Worm (Caenorhabditis elegans) whole organism, L2 larva: ENCODE results near the gene srd-39.

Source experiments
- C34F6.9 ChIP-seq: fragments of 150-350 bp; optimal IDR thresholded peaks from 2 replicates; lab custom pipeline; 2014; ENCODE audit warnings: missing biosample characterization, missing genetic modification characterization
- F13H6.1 ChIP-seq: sonication (generic microtip); optimal IDR thresholded peaks from 2 replicates; lab custom pipeline; 2016; ENCODE audit warnings: missing genetic modification characterization, missing compliant biosample characterization
- R02D3.7 ChIP-seq: fragments of 150-350 bp; optimal IDR thresholded peaks from 2 replicates; lab custom pipeline; 2014; ENCODE audit warnings: missing biosample characterization, missing genetic modification characterization
- ZK546.5 ChIP-seq: sonication (generic microtip); optimal IDR thresholded peaks from 2 replicates; lab custom pipeline; 2017; ENCODE audit warnings: missing biosample characterization, missing genetic modification characterization
- alr-1 ChIP-seq: fragments of 150-350 bp; optimal IDR thresholded peaks from 2 replicates; lab custom pipeline; 2014; ENCODE audit warnings: missing biosample characterization, missing genetic modification characterization
- ama-1 ChIP-seq: fragments of 150-350 bp; optimal IDR thresholded peaks from 2 replicates; lab custom pipeline; 2018; ENCODE audit warnings: inconsistent platforms
- blmp-1 ChIP-seq: sonication (generic microtip); optimal IDR thresholded peaks from 2 replicates; lab custom pipeline; 2017; ENCODE audit warnings: missing genetic modification characterization, mild to moderate bottlenecking, missing compliant biosample characterization, antibody characterized with exemption, moderate library complexity; ENCODE audit not compliant: insufficient read depth
- dmd-4 ChIP-seq: sonication (generic microtip); optimal IDR thresholded peaks from 2 replicates; lab custom pipeline; 2017; ENCODE audit warnings: missing biosample characterization, missing genetic modification characterization
- egl-27 ChIP-seq: sonication (generic microtip); optimal IDR thresholded peaks from 3 replicates; lab custom pipeline; 2017; ENCODE audit warnings: missing biosample characterization, missing genetic modification reagents, missing genetic modification characterization
- elt-1 ChIP-seq: fragments of 150-350 bp; optimal IDR thresholded peaks from 2 replicates; lab custom pipeline; 2014; ENCODE audit warnings: missing biosample characterization, missing genetic modification characterization
- elt-3 ChIP-seq: sonication (generic microtip); optimal IDR thresholded peaks from 2 replicates; lab custom pipeline; 2017; ENCODE audit warnings: missing biosample characterization, missing genetic modification characterization
- fos-1 ChIP-seq: fragments of 150-350 bp; optimal IDR thresholded peaks from 2 replicates; lab custom pipeline; 2014; ENCODE audit warnings: missing biosample characterization, missing genetic modification characterization
- lin-11 ChIP-seq: fragments of 150-350 bp; sonication (generic microtip); optimal IDR thresholded peaks from 2 replicates; lab custom pipeline; 2014; ENCODE audit warnings: missing biosample characterization, missing genetic modification characterization, inconsistent platforms, mixed read lengths
- lin-13 ChIP-seq: fragments of 150-350 bp; optimal IDR thresholded peaks from 2 replicates; lab custom pipeline; 2014; ENCODE audit warnings: missing biosample characterization, missing genetic modification reagents, missing genetic modification characterization
- lin-39 ChIP-seq: fragments of 150-350 bp; optimal IDR thresholded peaks from 2 replicates; lab custom pipeline; 2014; ENCODE audit warnings: missing biosample characterization, missing genetic modification reagents, missing genetic modification characterization
- lsy-2 ChIP-seq, 2 experiments: fragments of 150-350 bp in 1 of 2; sonication (generic microtip) in 1 of 2; optimal IDR thresholded peaks; 2 replicates each; lab custom pipeline; 2014 to 2017; ENCODE audit warnings: missing biosample characterization in 2 of 2, missing genetic modification characterization in 2 of 2
- mab-5 ChIP-seq: fragments of 150-350 bp; optimal IDR thresholded peaks from 2 replicates; lab custom pipeline; 2014; ENCODE audit warnings: missing biosample characterization, missing genetic modification characterization
- mbf-1 ChIP-seq: sonication (generic microtip); optimal IDR thresholded peaks from 2 replicates; lab custom pipeline; 2017; ENCODE audit warnings: missing biosample characterization, missing genetic modification characterization
- nhr-10 ChIP-seq: sonication (generic microtip); optimal IDR thresholded peaks from 2 replicates; lab custom pipeline; 2017; ENCODE audit warnings: missing biosample characterization, missing genetic modification characterization
- nhr-11 ChIP-seq: fragments of 150-350 bp; optimal IDR thresholded peaks from 2 replicates; lab custom pipeline; 2014; ENCODE audit warnings: missing biosample characterization, missing genetic modification characterization
- nhr-129 ChIP-seq: fragments of 150-350 bp; optimal IDR thresholded peaks from 2 replicates; lab custom pipeline; 2014; ENCODE audit warnings: missing biosample characterization, missing genetic modification characterization
- nhr-21 ChIP-seq: fragments of 150-350 bp; optimal IDR thresholded peaks from 2 replicates; lab custom pipeline; 2014; ENCODE audit warnings: missing biosample characterization, missing genetic modification characterization
- nhr-23 ChIP-seq: fragments of 150-350 bp; optimal IDR thresholded peaks from 2 replicates; lab custom pipeline; 2014; ENCODE audit warnings: missing biosample characterization, missing genetic modification reagents, missing genetic modification characterization
- nhr-237 ChIP-seq: fragments of 150-350 bp; optimal IDR thresholded peaks from 2 replicates; lab custom pipeline; 2014; ENCODE audit warnings: missing biosample characterization, missing genetic modification characterization
- nhr-25 ChIP-seq: fragments of 150-350 bp; sonication (generic microtip); optimal IDR thresholded peaks from 3 replicates; lab custom pipeline; 2014; ENCODE audit warnings: missing biosample characterization, missing genetic modification characterization
- nhr-6 ChIP-seq: fragments of 150-350 bp; optimal IDR thresholded peaks from 2 replicates; lab custom pipeline; 2014; ENCODE audit warnings: missing biosample characterization, missing genetic modification characterization
- peb-1 ChIP-seq: fragments of 150-350 bp; optimal IDR thresholded peaks from 2 replicates; lab custom pipeline; 2014; ENCODE audit warnings: missing biosample characterization, missing genetic modification characterization
- sem-4 ChIP-seq: fragments of 150-350 bp; optimal IDR thresholded peaks from 2 replicates; lab custom pipeline; 2014; ENCODE audit warnings: missing biosample characterization, missing genetic modification reagents, missing genetic modification characterization
- skn-1 ChIP-seq: sonication (generic microtip); optimal IDR thresholded peaks from 2 replicates; lab custom pipeline; 2017; ENCODE audit warnings: missing biosample characterization, missing genetic modification characterization
- snpc-4 ChIP-seq: fragments of 150-350 bp; optimal IDR thresholded peaks from 2 replicates; lab custom pipeline; 2014; ENCODE audit warnings: missing biosample characterization, missing genetic modification characterization
- unc-55 ChIP-seq: fragments of 150-350 bp; sonication (generic microtip); optimal IDR thresholded peaks from 3 replicates; lab custom pipeline; 2014; ENCODE audit warnings: missing biosample characterization, missing genetic modification reagents, missing genetic modification characterization
- zag-1 ChIP-seq: fragments of 150-350 bp; optimal IDR thresholded peaks from 2 replicates; lab custom pipeline; 2014; ENCODE audit warnings: missing biosample characterization, missing genetic modification characterization
- ztf-11 ChIP-seq: sonication (generic microtip); optimal IDR thresholded peaks from 2 replicates; lab custom pipeline; 2017; ENCODE audit warnings: missing biosample characterization, missing genetic modification characterization
- ztf-4 ChIP-seq: fragments of 150-350 bp; optimal IDR thresholded peaks from 2 replicates; lab custom pipeline; 2014; ENCODE audit warnings: missing biosample characterization, missing genetic modification characterization

The srd-39 gene

DNA sequence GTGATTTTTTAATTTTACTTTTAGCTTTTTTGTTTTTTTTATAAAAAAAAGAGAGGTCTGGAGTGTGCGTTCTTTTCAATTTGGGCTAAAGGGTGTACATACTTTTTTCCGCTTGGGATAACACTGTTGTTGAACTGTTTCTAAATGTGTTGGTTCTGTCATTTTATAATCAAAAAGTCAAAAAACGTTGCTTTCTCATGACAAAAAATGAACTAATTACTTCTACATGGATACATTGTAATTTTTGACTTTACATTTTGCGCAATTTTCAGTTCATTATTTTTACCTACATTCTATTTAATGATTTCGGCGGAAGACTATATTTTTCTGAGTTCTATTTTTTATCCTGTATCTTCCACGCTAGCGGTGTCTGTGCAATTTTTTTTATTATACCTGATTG, 8.9 kb downstream of the srd-39 start, which contains the start of gene srd-38:
Gene srd-38, plus strand, starts transcription at position 301 of the 400 bp plus-strand sequence.
- TF ChIP-seq ztf-11 (tag; lab: Kevin White, UChicago) = no peak
- TF ChIP-seq lsy-2 (tag; optimal IDR thresholded peaks at IDR 0.05; lab: Kevin White, UChicago) = no peak
- no peak for TF ChIP-seq alr-1 (tag; lab: Kevin White, UChicago)
- TF ChIP-seq ZK546.5 (tag; lab: Kevin White, UChicago) = no peak
- no peak for TF ChIP-seq lin-13 (GFP tag; lab: Kevin White, UChicago)
- TF ChIP-seq elt-1 (tag; lab: Kevin White, UChicago) = no peak
- no peak for TF ChIP-seq elt-3 (tag; lab: Kevin White, UChicago)
- TF ChIP-seq ztf-4 = no peak
- no peak for TF ChIP-seq lin-11
- TF ChIP-seq nhr-23 (tag; lab: Kevin White, UChicago) = no peak
- no peak for TF ChIP-seq nhr-6 (tag; lab: Kevin White, UChicago)
- TF ChIP-seq nhr-237 = no peak

DNA sequence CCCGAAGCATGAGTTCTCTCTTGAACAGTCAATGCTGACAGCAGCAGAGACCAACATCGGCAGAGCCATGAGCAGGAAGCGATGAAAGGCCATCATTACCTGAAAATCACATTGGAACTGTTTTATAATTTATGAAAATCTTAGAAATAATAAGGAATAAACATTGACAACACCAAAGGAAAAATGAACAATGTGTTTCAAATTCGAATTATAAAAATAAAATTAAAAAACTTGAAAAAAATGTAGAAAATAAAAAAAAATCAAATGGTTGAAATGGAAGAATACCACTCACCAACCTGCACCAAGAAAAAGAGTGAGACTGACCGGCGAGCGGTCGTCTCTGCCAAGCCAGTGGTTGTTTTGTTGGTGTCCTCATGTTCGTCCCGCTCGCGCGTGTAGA, 9.9 kb downstream of the srd-39 start, which contains the start of gene R04D3.3:
Gene R04D3.3, minus strand, starts transcription at position 101 of the 400 bp plus-strand sequence.
- TF ChIP-seq fos-1 = no peak
- TF ChIP-seq snpc-4 (tag; lab: Kevin White, UChicago) = no peak
- no peak for TF ChIP-seq peb-1 (tag; lab: Kevin White, UChicago)
- no peak for TF ChIP-seq lsy-2 (tag; optimal IDR thresholded peaks at IDR 0.05; lab: Kevin White, UChicago)
- TF ChIP-seq elt-3 (tag; lab: Kevin White, UChicago) = no peak
- TF ChIP-seq nhr-11 (tag; lab: Kevin White, UChicago) = no peak
- no peak for TF ChIP-seq dmd-4 (tag; lab: Kevin White, UChicago)
- no peak for TF ChIP-seq nhr-10 (tag; lab: Kevin White, UChicago)
- no peak for TF ChIP-seq R02D3.7 (tag; lab: Kevin White, UChicago)

DNA sequence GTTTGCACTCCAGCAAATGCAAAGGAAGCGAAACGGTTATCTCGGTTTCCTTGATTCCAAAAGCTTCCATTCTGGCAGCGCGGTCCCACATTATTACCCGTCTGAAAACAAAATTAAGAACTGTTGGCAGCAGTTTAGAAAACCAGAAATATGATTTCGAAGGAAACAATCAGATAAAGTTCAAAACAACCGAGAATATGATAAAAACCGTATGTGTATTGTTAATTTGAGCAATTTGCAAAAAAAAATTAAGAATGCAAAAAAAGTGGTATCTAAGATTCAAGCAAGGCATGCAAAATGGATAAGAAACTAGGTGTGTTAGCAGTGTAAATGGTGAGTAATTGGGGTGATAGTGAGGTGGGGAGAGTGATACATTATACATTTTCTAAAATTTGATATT, 11.7 kb downstream of the srd-39 start, which contains the start of gene R04D3.4:
Gene R04D3.4, minus strand, starts transcription at position 101 of the 400 bp plus-strand sequence.
- TF ChIP-seq sem-4 (tag; lab: Kevin White, UChicago) = no peak
- TF ChIP-seq mbf-1 (tag; lab: Kevin White, UChicago) = no peak
- no peak for TF ChIP-seq skn-1
- TF ChIP-seq nhr-11 (tag; lab: Kevin White, UChicago) = no peak
- TF ChIP-seq peb-1 (tag; lab: Kevin White, UChicago) = no peak
- no peak for TF ChIP-seq nhr-10 (tag; lab: Kevin White, UChicago)
- no peak for TF ChIP-seq nhr-21 (tag; lab: Kevin White, UChicago)
- no peak for TF ChIP-seq elt-1 (tag; lab: Kevin White, UChicago)
- no peak for TF ChIP-seq ztf-11 (tag; lab: Kevin White, UChicago)
- TF ChIP-seq zag-1 (tag; lab: Kevin White, UChicago) = no peak
- no peak for TF ChIP-seq mab-5
- TF ChIP-seq elt-3 (tag; lab: Kevin White, UChicago) = no peak
- TF ChIP-seq nhr-237 = no peak
- TF ChIP-seq alr-1 (tag; lab: Kevin White, UChicago) = no peak
- TF ChIP-seq blmp-1 (tag; lab: Kevin White, UChicago) = no peak
- TF ChIP-seq egl-27 (tag; lab: Kevin White, UChicago) = no peak
- no peak for TF ChIP-seq unc-55 (GFP tag; lab: Kevin White, UChicago)
- no peak for TF ChIP-seq nhr-129
- TF ChIP-seq lin-13 (GFP tag; lab: Kevin White, UChicago) = no peak

DNA sequence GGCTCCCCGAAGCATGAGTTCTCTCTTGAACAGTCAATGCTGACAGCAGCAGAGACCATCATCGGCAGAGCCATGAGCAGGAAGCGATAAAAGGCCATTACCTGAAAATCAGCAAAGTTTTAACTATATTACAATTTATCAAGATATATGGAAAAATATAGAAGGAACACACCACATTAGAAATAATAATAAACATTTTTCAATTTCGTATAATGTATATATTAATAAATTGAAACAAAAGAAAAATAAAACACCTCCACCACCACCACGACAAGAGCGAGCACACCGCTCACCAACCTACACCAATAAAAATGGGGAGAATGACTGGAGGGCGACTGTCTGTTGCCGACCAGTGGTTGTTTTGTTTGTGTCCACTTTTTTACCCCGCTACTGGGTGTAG, 13.9 kb downstream of the srd-39 start, which contains the start of gene R04D3.2:
Gene R04D3.2, minus strand, starts transcription at position 101 of the 400 bp plus-strand sequence.
- TF ChIP-seq mbf-1 (tag; lab: Kevin White, UChicago) = no peak

DNA sequence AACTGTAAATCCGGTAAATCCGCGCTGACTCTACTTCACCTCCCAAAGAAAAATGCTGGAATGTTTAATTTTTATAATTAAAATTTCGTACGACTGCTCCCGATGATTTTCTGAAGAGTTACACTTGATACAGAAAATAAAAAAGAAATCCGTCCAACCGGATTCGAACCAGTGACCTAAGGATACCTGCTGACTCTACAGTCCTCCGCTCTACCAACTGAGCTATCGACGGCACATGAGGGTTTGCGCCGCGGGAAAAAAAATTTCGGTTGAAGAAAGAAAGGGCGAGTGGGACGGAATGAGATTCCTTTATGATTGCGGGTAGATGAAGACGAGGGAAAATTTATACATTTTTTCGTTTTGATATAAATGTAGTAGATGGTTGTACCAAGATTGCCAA, 15.8 kb downstream of the srd-39 start:
- no peak for TF ChIP-seq nhr-25 (tag; lab: Kevin White, UChicago)
- no peak for TF ChIP-seq lin-13 (GFP tag; lab: Kevin White, UChicago)
- no peak for TF ChIP-seq dmd-4 (tag; lab: Kevin White, UChicago)
- no peak for TF ChIP-seq sem-4 (tag; lab: Kevin White, UChicago)
- TF ChIP-seq C34F6.9 = no peak
- TF ChIP-seq lin-39 = no peak
- TF ChIP-seq R02D3.7 (tag; lab: Kevin White, UChicago) = no peak
- no peak for TF ChIP-seq ztf-4
- TF ChIP-seq ama-1 (lab: Kevin White, UChicago) = no peak
- TF ChIP-seq F13H6.1 (tag; lab: Kevin White, UChicago) = no peak
